Worm (Caenorhabditis elegans): ENCODE measurements around the gene C17C3.15.
A peak's percentile ranks its signal among the peaks of the same experiment; 100 is the strongest.

Gene C17C3.15

ce11 chrII:5593377-5593932 is 23.0 kb downstream of the C17C3.15 start, which contains the start of gene cdc-14 (continued):
- TF ChIP-seq nhr-76 (tag; optimal IDR thresholded peaks at IDR 0.05): no peak
- TF ChIP-seq nhr-10 (tag; optimal IDR thresholded peaks at IDR 0.05): no peak
- no peak for TF ChIP-seq fos-1 (tag; optimal IDR thresholded peaks at IDR 0.05)
- no peak for TF ChIP-seq ceh-32 (tag; optimal IDR thresholded peaks at IDR 0.05; ENCODE audit: poor library complexity)
- no peak for TF ChIP-seq Y75B8A.6 (GFP tag; IDR thresholded peaks at IDR 0.05)
- TF ChIP-seq ztf-7 (tag; optimal IDR thresholded peaks at IDR 0.05): peak; percentile 49
- TF ChIP-seq R02D3.7 (tag; optimal IDR thresholded peaks at IDR 0.05): no peak
- no peak for TF ChIP-seq Y5F2A.4 (GFP tag; optimal IDR thresholded peaks at IDR 0.05)
- TF ChIP-seq ceh-20 (GFP tag; IDR thresholded peaks at IDR 0.05): no peak
- no peak for TF ChIP-seq nhr-111 (GFP tag; optimal IDR thresholded peaks at IDR 0.05)
- no peak for TF ChIP-seq skn-1 (tag; optimal IDR thresholded peaks at IDR 0.05)
- TF ChIP-seq D1046.2 (GFP tag; IDR thresholded peaks at IDR 0.05): no peak
- TF ChIP-seq tra-1 (GFP tag; IDR thresholded peaks at IDR 0.05): no peak
- peak; percentile 68 for TF ChIP-seq nhr-28 (tag; optimal IDR thresholded peaks at IDR 0.05)
- no peak for TF ChIP-seq daf-8 (GFP tag; IDR thresholded peaks at IDR 0.05)
- TF ChIP-seq dmd-9 (GFP tag; IDR thresholded peaks at IDR 0.05): no peak
- TF ChIP-seq ceh-62 (tag; optimal IDR thresholded peaks at IDR 0.05): no peak
- peak in 1 of 2 experiments; percentile 72 for TF ChIP-seq mdl-1 (tag; optimal IDR thresholded peaks at IDR 0.05)
- no peak for TF ChIP-seq lir-3 (tag; optimal IDR thresholded peaks at IDR 0.05)
- TF ChIP-seq duxl-1 (tag; optimal IDR thresholded peaks at IDR 0.05; ENCODE audit: poor library complexity): no peak
- no peak for TF ChIP-seq ceh-28 (tag; optimal IDR thresholded peaks at IDR 0.05)
- TF ChIP-seq saeg-2 (GFP tag; IDR thresholded peaks at IDR 0.05): no peak
- TF ChIP-seq F10B5.3 (tag; optimal IDR thresholded peaks at IDR 0.05): no peak
- peak; percentile 82 for TF ChIP-seq mep-1 (tag; optimal IDR thresholded peaks at IDR 0.05)
- TF ChIP-seq madf-9 (GFP tag; conservative IDR thresholded peaks at IDR 0.05): no peak
- TF ChIP-seq fkh-10 (GFP tag; optimal IDR thresholded peaks at IDR 0.05): no peak
- no peak for TF ChIP-seq ama-1 (optimal IDR thresholded peaks at IDR 0.05)
- no peak for TF ChIP-seq dmd-8 (GFP tag; IDR thresholded peaks at IDR 0.05)
- no peak for TF ChIP-seq spr-1 (tag; optimal IDR thresholded peaks at IDR 0.05)
- TF ChIP-seq ctbp-1 (GFP tag; IDR thresholded peaks at IDR 0.05): 0 out of 2 replicates have a peak, but pooled peaks have one; percentile 18
- TF ChIP-seq tag-97 (GFP tag; IDR thresholded peaks at IDR 0.05): no peak
- TF ChIP-seq hlh-11 (tag; optimal IDR thresholded peaks at IDR 0.05): peak; percentile 85
- TF ChIP-seq cey-2 (tag; optimal IDR thresholded peaks at IDR 0.05; ENCODE audit: borderline replicate concordance, insufficient read depth): no peak

- peak; percentile 77 for TF ChIP-seq mes-2 (tag; optimal IDR thresholded peaks at IDR 0.05; ENCODE audit: poor library complexity, severe bottlenecking)
- peak in 1 of 2 experiments; percentile 82 for TF ChIP-seq hif-1 (tag; optimal IDR thresholded peaks at IDR 0.05)
- TF ChIP-seq dpl-1 (GFP tag; optimal IDR thresholded peaks at IDR 0.05): peak; percentile 39
- no peak for TF ChIP-seq madf-9 (GFP tag; conservative IDR thresholded peaks at IDR 0.05)
- TF ChIP-seq hlh-30 (tag; optimal IDR thresholded peaks at IDR 0.05; ENCODE audit: insufficient read depth): peak; percentile 43
- TF ChIP-seq egl-27 (tag; optimal IDR thresholded peaks at IDR 0.05): no peak
- TF ChIP-seq lin-38 (GFP tag; IDR thresholded peaks at IDR 0.05): peak; percentile 91
- no peak for TF ChIP-seq ceh-28 (tag; optimal IDR thresholded peaks at IDR 0.05)
- peak; percentile 25 for TF ChIP-seq mep-1 (tag; optimal IDR thresholded peaks at IDR 0.05)
- peak; percentile 64 for TF ChIP-seq unc-130 (GFP tag; optimal IDR thresholded peaks at IDR 0.05)
- peak in 1 of 2 experiments; percentile 21 for TF ChIP-seq unc-62 (GFP tag; optimal IDR thresholded peaks at IDR 0.05 in 1 of 2)
- no peak for TF ChIP-seq unc-62 (tag; optimal IDR thresholded peaks at IDR 0.05)
- TF ChIP-seq dve-1 (tag; optimal IDR thresholded peaks at IDR 0.05; ENCODE audit: insufficient read depth): peak; percentile 54
- TF ChIP-seq T20F7.1 (GFP tag; optimal IDR thresholded peaks at IDR 0.05): peak; percentile 25
- peak in 1 of 2 experiments; percentile 0 for TF ChIP-seq mdl-1 (tag; optimal IDR thresholded peaks at IDR 0.05)
- TF ChIP-seq zag-1 (tag; optimal IDR thresholded peaks at IDR 0.05): no peak
- no peak for TF ChIP-seq daf-8 (GFP tag; IDR thresholded peaks at IDR 0.05)
- no peak for TF ChIP-seq ZK546.5 (tag; optimal IDR thresholded peaks at IDR 0.05)
- TF ChIP-seq lin-13 (GFP tag; optimal IDR thresholded peaks at IDR 0.05): peak; percentile 31
- TF ChIP-seq F26F4.8 (GFP tag; conservative IDR thresholded peaks at IDR 0.05): no peak
- TF ChIP-seq nhr-77 (tag; optimal IDR thresholded peaks at IDR 0.05): peak; percentile 62
- peak; percentile 39 for TF ChIP-seq nhr-28 (tag; optimal IDR thresholded peaks at IDR 0.05)
- peak; percentile 18 for TF ChIP-seq rbr-2 (tag; optimal IDR thresholded peaks at IDR 0.05)
These were observed 23.8 kb downstream of the C17C3.15 start, which contains the start of gene ttc-4 for ce11 chrII:5594210-5594764. Gene ttc-4 (plus strand): TSS chrII:5594714.
